Fruit fly (Drosophila melanogaster): ENCODE data around the gene CG14439.

CG14439 gene

dm6 chrX:6743192-6743591 is 4.2 kb upstream of the CG14439 start:
- TF ChIP-seq CG9705 (GFP tag; optimal IDR thresholded peaks at IDR 0.05) (no peak), Rel (GFP tag; optimal IDR thresholded peaks at IDR 0.05) (no peak), Rel (tag; optimal IDR thresholded peaks at IDR 0.05) (no peak), Abd-B (GFP tag; optimal IDR thresholded peaks at IDR 0.05) (no peak), foxo (GFP tag; optimal IDR thresholded peaks at IDR 0.05) (peak in 1 of 2 experiments; percentile 3), Myc (optimal IDR thresholded peaks at IDR 0.05) (no peak), ey (GFP tag; optimal IDR thresholded peaks at IDR 0.05) (peak; percentile 17), jim (GFP tag; optimal IDR thresholded peaks at IDR 0.05) (no peak)

DNA sequence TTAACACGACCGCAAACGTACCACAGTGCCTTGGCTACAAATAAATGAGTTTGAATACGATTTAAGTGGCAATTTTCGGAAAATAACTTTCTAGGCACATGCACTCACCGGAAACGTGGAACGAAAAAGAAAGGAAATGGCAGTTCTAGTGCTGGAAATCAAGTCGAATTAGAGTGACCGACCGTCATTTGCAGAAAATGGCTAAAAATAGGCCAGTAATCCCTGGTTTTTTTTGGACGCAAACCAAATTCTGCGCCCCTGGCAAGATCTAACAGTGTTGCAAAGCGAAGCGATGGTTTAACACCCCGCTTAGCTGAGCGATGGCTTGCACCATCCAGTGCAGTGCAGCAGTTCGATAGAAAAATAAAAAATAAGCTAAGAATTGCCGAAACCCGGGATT is 3.3 kb upstream of the CG14439 start, which contains the start of gene RpL17:
RpL17 (minus strand) TSS at position 151 of the 400 bp plus-strand sequence.
- TF ChIP-seq dsf (GFP tag; optimal IDR thresholded peaks at IDR 0.05; ENCODE audit: borderline replicate concordance) (no peak), brk (GFP tag; optimal IDR thresholded peaks at IDR 0.05) (no peak), tai (GFP tag; optimal IDR thresholded peaks at IDR 0.05) (peak; percentile 22), N (GFP tag; optimal IDR thresholded peaks at IDR 0.05) (no peak), HLH106 (tag; optimal IDR thresholded peaks at IDR 0.05) (peak; percentile 57), dl (GFP tag; optimal IDR thresholded peaks at IDR 0.05; ENCODE audit: insufficient read depth in 1 of 2, partially characterized antibody in 2 of 2) (no peak), Dif (GFP tag; optimal IDR thresholded peaks at IDR 0.05; ENCODE audit: partially characterized antibody) (no peak), h (GFP tag; optimal IDR thresholded peaks at IDR 0.05) (peak; percentile 80), dmrt93B (GFP tag; optimal IDR thresholded peaks at IDR 0.05) (peak; percentile 78), CG32264 (GFP tag; optimal IDR thresholded peaks at IDR 0.05) (no peak), GATAd (GFP tag; optimal IDR thresholded peaks at IDR 0.05) (no peak), pan (optimal IDR thresholded peaks at IDR 0.05) (no peak), ey (GFP tag; optimal IDR thresholded peaks at IDR 0.05) (peak; percentile 65), Abd-B (GFP tag; optimal IDR thresholded peaks at IDR 0.05) (no peak), sage (GFP tag; optimal IDR thresholded peaks at IDR 0.05) (peak; percentile 36), Mio (GFP tag; optimal IDR thresholded peaks at IDR 0.05) (peak; percentile 64), jim (GFP tag; optimal IDR thresholded peaks at IDR 0.05) (no peak), sv (GFP tag; optimal IDR thresholded peaks at IDR 0.05) (peak; percentile 73), foxo (GFP tag; optimal IDR thresholded peaks at IDR 0.05) (peak in 1 of 2 experiments; percentile 81), Sp1 (GFP tag; optimal IDR thresholded peaks at IDR 0.05) (peak; percentile 87), psq (GFP tag; optimal IDR thresholded peaks at IDR 0.05) (peak; percentile 67), Myc (optimal IDR thresholded peaks at IDR 0.05) (no peak), fru (GFP tag; optimal IDR thresholded peaks at IDR 0.05) (peak; percentile 75), CrebA (GFP tag; optimal IDR thresholded peaks at IDR 0.05; ENCODE audit: borderline replicate concordance) (no peak), Rel (GFP tag; optimal IDR thresholded peaks at IDR 0.05) (no peak), Rel (tag; optimal IDR thresholded peaks at IDR 0.05) (peak; percentile 38), usp (GFP tag; optimal IDR thresholded peaks at IDR 0.05) (no peak), Hr78 (GFP tag; optimal IDR thresholded peaks at IDR 0.05) (no peak), Hr83 (GFP tag; optimal IDR thresholded peaks at IDR 0.05; ENCODE audit: poor library complexity, severe bottlenecking) (peak; percentile 96), rgr (GFP tag; optimal IDR thresholded peaks at IDR 0.05) (peak; percentile 92), Hnf4 (GFP tag; optimal IDR thresholded peaks at IDR 0.05) (peak; percentile 83), lola (GFP tag; optimal IDR thresholded peaks at IDR 0.05) (no peak), CG9705 (GFP tag; optimal IDR thresholded peaks at IDR 0.05) (peak; percentile 71), br (GFP tag; optimal IDR thresholded peaks at IDR 0.05) (peak; percentile 81), woc (GFP tag; optimal IDR thresholded peaks at IDR 0.05) (peak; percentile 58), OdsH (GFP tag; optimal IDR thresholded peaks at IDR 0.05) (peak; percentile 77), Jra (GFP tag; optimal IDR thresholded peaks at IDR 0.05) (peak; percentile 31), Dfd (GFP tag; optimal IDR thresholded peaks at IDR 0.05) (no peak), Vsx2 (GFP tag; optimal IDR thresholded peaks at IDR 0.05; ENCODE audit: partially characterized antibody) (no peak)

DNA sequence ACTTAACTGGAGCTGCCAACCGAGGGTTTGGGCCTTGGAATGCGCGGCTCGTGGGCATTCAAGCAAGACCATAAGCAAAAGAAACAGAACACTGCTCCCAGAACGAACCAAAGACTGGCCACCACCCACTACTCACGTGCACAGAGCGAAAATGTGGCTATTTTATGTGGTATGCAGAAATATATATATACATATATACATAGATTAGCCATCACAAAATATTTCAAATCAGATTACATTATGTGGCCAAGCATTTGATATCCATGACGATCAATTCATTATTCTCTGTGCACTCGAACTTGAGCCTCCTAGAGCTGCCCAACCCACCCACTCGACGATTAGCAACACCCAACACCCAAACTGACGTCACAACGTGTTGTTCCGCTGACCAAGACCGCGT is 1.8 kb upstream of the CG14439 start:
- TF ChIP-seq foxo (GFP tag; optimal IDR thresholded peaks at IDR 0.05) (peak in 1 of 2 experiments; percentile 6), rgr (GFP tag; optimal IDR thresholded peaks at IDR 0.05) (no peak), jim (GFP tag; optimal IDR thresholded peaks at IDR 0.05) (no peak), HLH106 (tag; optimal IDR thresholded peaks at IDR 0.05) (peak; percentile 27), OdsH (GFP tag; optimal IDR thresholded peaks at IDR 0.05) (no peak), lola (GFP tag; optimal IDR thresholded peaks at IDR 0.05) (no peak), woc (GFP tag; optimal IDR thresholded peaks at IDR 0.05) (no peak), h (GFP tag; optimal IDR thresholded peaks at IDR 0.05) (peak; percentile 17), Hnf4 (GFP tag; optimal IDR thresholded peaks at IDR 0.05) (no peak), sage (GFP tag; optimal IDR thresholded peaks at IDR 0.05) (no peak), ey (GFP tag; optimal IDR thresholded peaks at IDR 0.05) (peak; percentile 8), br (GFP tag; optimal IDR thresholded peaks at IDR 0.05) (peak; percentile 7), tai (GFP tag; optimal IDR thresholded peaks at IDR 0.05) (no peak)
